Fruit fly (Drosophila melanogaster): ENCODE data around the gene Peritrophin-15b.

Gene Peritrophin-15b

DNA sequence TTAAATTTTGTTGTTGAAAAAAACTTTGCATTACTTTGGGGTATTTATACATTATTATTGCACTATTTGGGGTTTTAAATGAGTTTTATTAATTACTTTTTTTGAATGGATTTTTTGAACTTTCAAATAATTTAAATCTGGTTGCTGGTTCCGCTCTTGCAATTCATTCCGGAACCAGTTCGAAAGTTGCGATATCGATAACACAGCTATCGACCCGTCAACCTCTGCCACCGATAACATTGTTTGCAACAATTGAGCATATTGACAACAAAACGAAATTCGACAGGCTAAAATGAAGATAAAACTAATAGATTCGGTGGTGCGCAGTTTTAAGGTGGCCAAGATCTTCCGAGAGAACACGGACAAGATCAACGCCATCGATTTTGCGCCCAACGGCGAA lies 20.5 kb downstream of the Peritrophin-15b start, which contains the start of gene Wdr82:
TSS of gene Wdr82 (plus strand) at position 227 of the 400 bp plus-strand sequence.
- peak; percentile 56 for TF ChIP-seq bab1 (GFP tag; optimal IDR thresholded peaks at IDR 0.05)
- TF ChIP-seq ovo (GFP tag; optimal IDR thresholded peaks at IDR 0.05) = no peak

DNA sequence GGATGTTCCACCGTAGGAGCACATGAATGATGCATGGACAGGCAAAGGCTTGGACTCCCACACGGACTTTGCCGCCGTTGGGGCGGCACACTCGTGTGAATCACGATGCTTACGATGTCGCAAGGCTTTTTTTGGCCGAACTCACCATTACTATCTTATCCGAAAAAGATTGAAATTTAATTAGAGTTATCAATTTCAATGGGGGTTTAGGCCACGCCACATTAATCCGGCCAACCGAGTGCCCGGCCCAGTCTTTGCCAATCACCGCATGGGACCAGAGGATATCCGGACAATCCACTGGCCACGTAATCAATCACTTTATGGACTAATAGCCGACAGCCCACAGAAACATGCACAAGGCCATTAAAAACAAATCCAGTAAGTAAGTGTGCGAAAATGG lies 22.5 kb downstream of the Peritrophin-15b start:
- TF ChIP-seq CG1620 (GFP tag; optimal IDR thresholded peaks at IDR 0.05) (no peak), pad (GFP tag; optimal IDR thresholded peaks at IDR 0.05) (no peak), CG7045 (GFP tag; optimal IDR thresholded peaks at IDR 0.05) (no peak), CG14711 (tag; optimal IDR thresholded peaks at IDR 0.05) (no peak)

DNA sequence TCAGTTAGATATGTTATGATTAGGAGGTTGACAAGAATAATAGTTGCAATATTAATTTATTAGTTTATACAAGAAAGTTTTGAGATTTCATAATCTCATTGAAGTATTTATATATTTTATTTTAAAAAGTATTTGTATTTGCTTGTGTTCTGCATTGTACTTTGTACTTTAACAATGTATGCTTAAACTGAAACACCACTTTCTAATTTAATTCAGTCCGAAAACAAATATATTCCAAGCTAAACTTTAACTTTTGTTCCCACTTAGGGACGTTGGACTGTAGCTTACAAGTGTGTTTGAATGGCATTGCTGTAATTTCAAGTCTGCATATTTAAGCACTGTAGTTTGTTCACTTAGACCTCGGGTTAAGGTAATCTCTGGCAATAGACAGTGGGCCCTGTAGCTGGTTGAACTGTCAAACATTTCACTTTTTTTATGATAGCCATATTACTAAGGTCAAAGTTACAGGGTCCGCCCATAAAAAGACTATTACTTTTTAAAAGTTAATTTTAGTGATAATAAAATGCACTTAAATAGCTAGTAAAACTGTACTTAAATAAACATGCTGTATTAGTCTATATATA lies 23.3 kb downstream of the Peritrophin-15b start:
- TF ChIP-seq pad (GFP tag; optimal IDR thresholded peaks at IDR 0.05) = no peak
- TF ChIP-seq tj (GFP tag; optimal IDR thresholded peaks at IDR 0.05) = no peak
- peak; percentile 64 for TF ChIP-seq CG12768 (GFP tag; optimal IDR thresholded peaks at IDR 0.05)
- no peak for TF ChIP-seq kay (GFP tag; ENCODE audit: borderline replicate concordance)
- no peak for TF ChIP-seq CG1620 (GFP tag; optimal IDR thresholded peaks at IDR 0.05)
- TF ChIP-seq bab1 (GFP tag; optimal IDR thresholded peaks at IDR 0.05) = peak; percentile 9
- no peak for TF ChIP-seq cnc (optimal IDR thresholded peaks at IDR 0.05)
- TF ChIP-seq Crg-1 (GFP tag; optimal IDR thresholded peaks at IDR 0.05) = no peak
- no peak for TF ChIP-seq cic (GFP tag; optimal IDR thresholded peaks at IDR 0.05)
- peak; percentile 29 for TF ChIP-seq CG14711 (tag; optimal IDR thresholded peaks at IDR 0.05)
- TF ChIP-seq CG7101 (tag; optimal IDR thresholded peaks at IDR 0.05) = peak; percentile 17
- TF ChIP-seq CG7045 (GFP tag; optimal IDR thresholded peaks at IDR 0.05) = no peak
- TF ChIP-seq ovo (GFP tag; optimal IDR thresholded peaks at IDR 0.05) = no peak
- no peak for TF ChIP-seq CG5204 (GFP tag; optimal IDR thresholded peaks at IDR 0.05)
- no peak for TF ChIP-seq CG33017 (tag; optimal IDR thresholded peaks at IDR 0.05)
- no peak for TF ChIP-seq CG11617 (GFP tag; optimal IDR thresholded peaks at IDR 0.05)
- no peak for TF ChIP-seq Hr96 (GFP tag; optimal IDR thresholded peaks at IDR 0.05)
- TF ChIP-seq Mnt (GFP tag; optimal IDR thresholded peaks at IDR 0.05) = no peak
- TF ChIP-seq Clk (GFP tag; optimal IDR thresholded peaks at IDR 0.05) = no peak
- peak; percentile 22 for TF ChIP-seq toe (GFP tag; optimal IDR thresholded peaks at IDR 0.05)

DNA sequence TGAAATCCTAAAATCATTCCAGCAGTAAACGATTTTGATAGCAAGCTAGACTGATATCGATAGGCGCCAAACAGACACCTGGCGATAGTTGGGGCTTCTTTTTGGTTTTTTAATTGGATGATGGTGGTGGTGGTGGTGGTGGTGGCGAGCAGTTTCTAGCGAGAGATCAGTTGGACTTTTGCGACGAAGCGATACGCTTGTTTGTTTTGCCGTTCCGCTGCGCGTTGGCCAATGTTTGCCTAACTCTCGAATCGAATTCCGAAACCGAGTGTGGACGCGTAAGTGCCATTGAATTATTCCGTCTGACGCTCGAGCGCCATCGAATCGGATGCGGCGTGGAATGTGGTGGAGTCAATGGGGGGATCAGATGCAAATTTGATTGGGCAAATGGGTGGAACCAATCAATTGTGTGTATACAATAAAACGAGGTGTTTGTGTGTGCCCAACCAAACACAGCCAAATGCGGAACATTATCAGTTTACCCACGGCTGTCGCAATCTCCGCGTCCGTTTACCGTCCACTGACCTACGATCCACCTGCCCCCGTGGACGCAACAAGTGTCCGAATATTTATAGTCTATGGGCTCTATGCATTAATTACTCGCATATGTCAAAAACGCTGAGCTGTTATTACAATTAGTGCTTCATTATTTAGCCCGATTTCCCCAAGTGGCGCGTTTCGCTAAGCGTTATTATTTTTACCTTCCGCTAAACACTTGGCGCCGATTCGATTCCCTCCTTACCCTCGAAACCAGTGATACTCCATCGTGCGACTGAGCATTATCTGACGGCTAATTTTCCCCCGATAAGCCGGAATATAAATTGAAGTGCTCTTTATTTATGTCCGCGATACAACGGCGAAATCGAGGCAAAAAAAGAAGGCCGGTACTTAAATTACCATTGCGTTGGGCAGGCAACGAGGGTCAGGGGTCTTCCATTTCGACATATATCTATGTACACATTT lies 24.1 kb downstream of the Peritrophin-15b start, which contains the start of gene CG17292:
TSS of gene CG17292 (plus strand) at position 91 of the 963 bp plus-strand sequence.
- TF ChIP-seq ovo (GFP tag; optimal IDR thresholded peaks at IDR 0.05) = peak; percentile 58
- TF ChIP-seq toe (GFP tag; optimal IDR thresholded peaks at IDR 0.05) = peak; percentile 62
- peak; percentile 79 for TF ChIP-seq CG12768 (GFP tag; optimal IDR thresholded peaks at IDR 0.05)
- TF ChIP-seq cnc (optimal IDR thresholded peaks at IDR 0.05) = no peak
- TF ChIP-seq CG7101 (tag; optimal IDR thresholded peaks at IDR 0.05) = peak; percentile 65
- peak; percentile 17 for TF ChIP-seq CG14711 (tag; optimal IDR thresholded peaks at IDR 0.05)
- TF ChIP-seq CG7045 (GFP tag; optimal IDR thresholded peaks at IDR 0.05) = no peak
- peak; percentile 81 for TF ChIP-seq Mnt (GFP tag; optimal IDR thresholded peaks at IDR 0.05)
- peak; percentile 42 for TF ChIP-seq Clk (GFP tag; optimal IDR thresholded peaks at IDR 0.05)
- peak; percentile 70 for TF ChIP-seq CG11617 (GFP tag; optimal IDR thresholded peaks at IDR 0.05)
- peak; percentile 90 for TF ChIP-seq cic (GFP tag; optimal IDR thresholded peaks at IDR 0.05)
- TF ChIP-seq pad (GFP tag; optimal IDR thresholded peaks at IDR 0.05) = peak; percentile 52
- TF ChIP-seq CG1620 (GFP tag; optimal IDR thresholded peaks at IDR 0.05) = peak; percentile 49
- peak; percentile 88 for TF ChIP-seq bab1 (GFP tag; optimal IDR thresholded peaks at IDR 0.05)
- peak; percentile 72 for TF ChIP-seq tj (GFP tag; optimal IDR thresholded peaks at IDR 0.05)
- TF ChIP-seq CG5204 (GFP tag; optimal IDR thresholded peaks at IDR 0.05) = no peak
- no peak for TF ChIP-seq kay (GFP tag; ENCODE audit: borderline replicate concordance)
- TF ChIP-seq CG33017 (tag; optimal IDR thresholded peaks at IDR 0.05) = peak; percentile 62
- TF ChIP-seq Crg-1 (GFP tag; optimal IDR thresholded peaks at IDR 0.05) = peak; percentile 37

DNA sequence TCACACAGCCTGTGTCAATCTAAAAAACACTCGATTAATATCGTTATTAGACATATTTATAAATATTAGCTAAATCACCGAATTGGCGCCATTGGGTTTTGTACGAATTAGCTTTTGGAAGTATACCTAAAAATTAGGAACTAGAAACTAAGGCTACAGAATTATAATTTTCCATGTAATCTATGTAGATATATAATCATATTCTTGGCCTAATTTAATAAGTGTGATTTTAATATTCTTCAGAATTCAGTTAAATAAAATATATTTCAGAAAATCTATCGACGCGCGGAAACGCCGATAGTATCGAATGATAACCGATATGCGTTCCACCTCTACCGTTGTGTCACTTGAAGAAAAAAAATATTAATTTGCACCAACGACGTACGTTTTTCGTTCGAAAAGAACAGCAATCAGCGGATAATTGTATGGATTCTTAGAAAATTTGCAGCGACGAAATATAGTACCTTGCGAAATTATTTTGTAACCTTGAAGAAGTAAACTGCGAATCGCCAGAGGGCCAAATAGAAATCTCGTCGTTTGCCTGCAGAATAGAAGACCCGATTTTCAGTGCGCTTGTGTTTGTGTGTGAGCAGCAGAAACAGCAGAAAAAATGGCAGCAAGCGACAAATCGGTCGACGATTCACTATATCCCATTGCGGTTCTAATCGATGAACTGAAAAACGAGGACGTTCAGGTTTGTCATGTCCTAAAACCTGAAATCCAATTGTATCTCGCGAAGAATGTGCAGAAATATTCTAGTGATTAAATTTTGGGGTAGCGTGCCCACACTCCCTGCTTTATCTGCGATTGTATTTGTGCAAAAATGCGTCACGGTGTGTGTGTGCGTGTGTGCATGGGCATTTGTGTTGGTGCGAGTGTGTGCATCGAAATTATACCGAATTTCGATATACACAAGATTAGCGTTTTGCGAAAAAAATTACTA lies 28.8 kb downstream of the Peritrophin-15b start, which contains the start of gene Pp2A-29B:
TSS of gene Pp2A-29B (plus strand) at position 338 of the 943 bp plus-strand sequence.
- TF ChIP-seq cic (GFP tag; optimal IDR thresholded peaks at IDR 0.05) (peak; percentile 70), tj (GFP tag; optimal IDR thresholded peaks at IDR 0.05) (peak; percentile 34), CG12768 (GFP tag; optimal IDR thresholded peaks at IDR 0.05) (no peak), Hr96 (GFP tag; optimal IDR thresholded peaks at IDR 0.05) (peak; percentile 45), kay (GFP tag; ENCODE audit: borderline replicate concordance) (peak; percentile 66), CG7045 (GFP tag; optimal IDR thresholded peaks at IDR 0.05) (no peak), CG5204 (GFP tag; optimal IDR thresholded peaks at IDR 0.05) (no peak), Crg-1 (GFP tag; optimal IDR thresholded peaks at IDR 0.05) (peak; percentile 72), CG7101 (tag; optimal IDR thresholded peaks at IDR 0.05) (peak; percentile 45), CG11617 (GFP tag; optimal IDR thresholded peaks at IDR 0.05) (peak; percentile 37), bab1 (GFP tag; optimal IDR thresholded peaks at IDR 0.05) (no peak), ovo (GFP tag; optimal IDR thresholded peaks at IDR 0.05) (peak; percentile 58), cnc (optimal IDR thresholded peaks at IDR 0.05) (no peak), CG1620 (GFP tag; optimal IDR thresholded peaks at IDR 0.05) (peak; percentile 60), Clk (GFP tag; optimal IDR thresholded peaks at IDR 0.05) (no peak), Mnt (GFP tag; optimal IDR thresholded peaks at IDR 0.05) (peak; percentile 45), toe (GFP tag; optimal IDR thresholded peaks at IDR 0.05) (peak; percentile 86), pad (GFP tag; optimal IDR thresholded peaks at IDR 0.05) (peak; percentile 27), CG33017 (tag; optimal IDR thresholded peaks at IDR 0.05) (peak; percentile 25), CG14711 (tag; optimal IDR thresholded peaks at IDR 0.05) (peak; percentile 10)
